Worm (Caenorhabditis elegans) whole organism, late embryonic: Measurements from ENCODE around the gene smim-14.

ENCODE experiments used
- C38D4.7 ChIP-seq: fragments of 200-800 bp; sonication (Bioruptor generic); optimal IDR thresholded peaks from 2 replicates; lab custom pipeline; 2018; ENCODE audit warnings: mild to moderate bottlenecking, missing genetic modification characterization, moderate library complexity, missing compliant biosample characterization
- ama-1 ChIP-seq: fragments of 150-350 bp; optimal IDR thresholded peaks from 2 replicates; lab custom pipeline; 2014
- ceh-18 ChIP-seq: sonication (generic microtip); optimal IDR thresholded peaks from 2 replicates; lab custom pipeline; 2016; ENCODE audit warnings: missing genetic modification characterization, missing compliant biosample characterization
- ets-4 ChIP-seq: sonication (generic microtip); optimal IDR thresholded peaks from 2 replicates; lab custom pipeline; 2016; ENCODE audit warnings: missing genetic modification characterization, missing compliant biosample characterization
- hlh-13 ChIP-seq: fragments of 200-800 bp; sonication (Bioruptor generic); optimal IDR thresholded peaks from 2 replicates; lab custom pipeline; 2018; ENCODE audit warnings: mild to moderate bottlenecking, missing genetic modification characterization, missing compliant biosample characterization
- hlh-30 ChIP-seq: sonication (generic microtip); optimal IDR thresholded peaks from 2 replicates; lab custom pipeline; 2017; ENCODE audit warnings: antibody characterized with exemption, missing genetic modification characterization, missing compliant biosample characterization; ENCODE audit not compliant: insufficient read depth
- hlh-8 ChIP-seq: sonication (generic microtip); optimal IDR thresholded peaks from 2 replicates; lab custom pipeline; 2016; ENCODE audit warnings: missing genotype, missing genetic modification characterization, missing compliant biosample characterization
- mec-3 ChIP-seq: sonication (generic microtip); optimal IDR thresholded peaks from 2 replicates; lab custom pipeline; 2016; ENCODE audit warnings: borderline replicate concordance, missing genetic modification characterization, missing compliant biosample characterization
- nfya-1 ChIP-seq: sonication (generic microtip); optimal IDR thresholded peaks from 2 replicates; lab custom pipeline; 2017; ENCODE audit warnings: missing genetic modification characterization, mild to moderate bottlenecking, missing compliant biosample characterization, antibody characterized with exemption, moderate library complexity
- pag-3 ChIP-seq: sonication (generic microtip); optimal IDR thresholded peaks from 2 replicates; lab custom pipeline; 2016; ENCODE audit warnings: missing compliant biosample characterization, missing genetic modification characterization, borderline replicate concordance
- pha-2 ChIP-seq: sonication (generic microtip); optimal IDR thresholded peaks from 2 replicates; lab custom pipeline; 2017; ENCODE audit warnings: mild to moderate bottlenecking, missing genetic modification characterization, missing compliant biosample characterization
- pqm-1 ChIP-seq: sonication (generic microtip); optimal IDR thresholded peaks from 2 replicates; lab custom pipeline; 2016; ENCODE audit warnings: missing genetic modification characterization, missing compliant biosample characterization
- pros-1 ChIP-seq: fragments of 150-350 bp; optimal IDR thresholded peaks from 2 replicates; lab custom pipeline; 2014; ENCODE audit warnings: missing biosample characterization, missing genetic modification reagents, missing genetic modification characterization
- tbx-2 ChIP-seq: sonication (generic microtip); optimal IDR thresholded peaks from 2 replicates; lab custom pipeline; 2016; ENCODE audit warnings: missing genetic modification characterization, missing compliant biosample characterization

ce11 chrIII:3480950-3481349 lies 11.4 kb upstream of the smim-14 start:
- no peak for TF ChIP-seq ets-4 (tag; lab: Kevin White, UChicago)
- no peak for TF ChIP-seq hlh-30 (tag; lab: Kevin White, UChicago)
- TF ChIP-seq hlh-13: no peak
- no peak for TF ChIP-seq mec-3
- no peak for TF ChIP-seq ama-1 (lab: Kevin White, UChicago)
- TF ChIP-seq pqm-1 (tag; lab: Kevin White, UChicago): no peak
- TF ChIP-seq pag-3 (tag; lab: Kevin White, UChicago): no peak
- TF ChIP-seq pros-1 (tag; lab: Kevin White, UChicago): no peak
- no peak for TF ChIP-seq nfya-1
- no peak for TF ChIP-seq ceh-18 (tag; lab: Kevin White, UChicago)
- TF ChIP-seq tbx-2 (tag; lab: Kevin White, UChicago): no peak
- no peak for TF ChIP-seq pha-2 (tag; lab: Kevin White, UChicago)
- no peak for TF ChIP-seq hlh-8 (tag; lab: Kevin White, UChicago)
- no peak for TF ChIP-seq C38D4.7
